Fruit fly (Drosophila melanogaster) whole organism, pupa: Measurements from ENCODE around the gene dpr7.

Source experiments
- CG10348 ChIP-seq: fragments of 200-800 bp; sonication (Bioruptor generic); IDR thresholded peaks from 2 replicates; pipeline ENCODE4 v1.3.6; 2022; ENCODE audit warnings: missing biosample characterization, missing genetic modification characterization
- CG12605 ChIP-seq: fragments of 200-800 bp; sonication (Bioruptor generic); IDR thresholded peaks from 2 replicates; pipeline ENCODE4 v1.3.6; 2022; ENCODE audit warnings: missing biosample characterization, missing genetic modification characterization
- CG13204 ChIP-seq: fragments of 200-800 bp; sonication (Bioruptor generic); optimal IDR thresholded peaks from 2 replicates; lab custom pipeline; 2018; ENCODE audit warnings: missing biosample characterization, mild to moderate bottlenecking, missing genetic modification characterization, moderate library complexity
- CG14655 ChIP-seq: fragments of 200-800 bp; sonication (Bioruptor generic); optimal IDR thresholded peaks from 3 replicates; lab custom pipeline; 2017; ENCODE audit warnings: mild to moderate bottlenecking, missing biosample characterization, missing genetic modification reagents, missing genetic modification characterization
- CG15710 ChIP-seq: fragments of 200-800 bp; sonication (Bioruptor generic); optimal IDR thresholded peaks from 2 replicates; lab custom pipeline; 2018; ENCODE audit warnings: missing biosample characterization, mild to moderate bottlenecking, missing genetic modification characterization, moderate library complexity
- CG17806 ChIP-seq: fragments of 200-800 bp; sonication (Bioruptor generic); optimal IDR thresholded peaks from 2 replicates; lab custom pipeline; 2018; ENCODE audit warnings: missing biosample characterization, mild to moderate bottlenecking, missing genetic modification characterization, moderate library complexity
- CG32121 ChIP-seq: fragments of 200-800 bp; sonication (Bioruptor generic); IDR thresholded peaks from 2 replicates; pipeline ENCODE4 v1.3.6; 2022; ENCODE audit warnings: missing biosample characterization, missing genetic modification characterization
- CG34367 ChIP-seq: fragments of 200-800 bp; sonication (Bioruptor generic); optimal IDR thresholded peaks from 2 replicates; lab custom pipeline; 2018; ENCODE audit warnings: missing biosample characterization, mild to moderate bottlenecking, missing genetic modification characterization
- CG4496 ChIP-seq: fragments of 200-800 bp; sonication (Bioruptor generic); IDR thresholded peaks from 3 replicates; pipeline ENCODE4 v1.3.6; 2022; ENCODE audit warnings: missing biosample characterization, missing genetic modification characterization
- CG8159 ChIP-seq: fragments of 200-800 bp; sonication (Bioruptor generic); optimal IDR thresholded peaks from 3 replicates; lab custom pipeline; 2018; ENCODE audit warnings: missing biosample characterization, mild to moderate bottlenecking, missing genetic modification characterization, moderate library complexity
- CG8301 ChIP-seq: fragments of 200-800 bp; sonication (Bioruptor generic); optimal IDR thresholded peaks from 2 replicates; lab custom pipeline; 2018; ENCODE audit warnings: missing biosample characterization, mild to moderate bottlenecking, missing genetic modification characterization
- CG9948 ChIP-seq: fragments of 200-800 bp; sonication (Bioruptor generic); optimal IDR thresholded peaks from 2 replicates; lab custom pipeline; 2018; ENCODE audit warnings: missing biosample characterization, mild to moderate bottlenecking, missing genetic modification characterization, moderate library complexity
- D1 ChIP-seq: fragments of 200-800 bp; sonication (Bioruptor generic); optimal IDR thresholded peaks from 2 replicates; lab custom pipeline; 2018; ENCODE audit warnings: missing biosample characterization, mild to moderate bottlenecking, missing genetic modification characterization, moderate library complexity
- EcR ChIP-seq: fragments of 200-800 bp; sonication (Bioruptor generic); optimal IDR thresholded peaks from 3 replicates; lab custom pipeline; 2019; ENCODE audit warnings: missing biosample characterization, missing genetic modification characterization, mild to moderate bottlenecking, moderate library complexity, missing genetic modification reagents
- Ets98B ChIP-seq: fragments of 200-800 bp; sonication (Bioruptor generic); IDR thresholded peaks from 2 replicates; pipeline ENCODE4 v1.3.6; 2022; ENCODE audit warnings: missing biosample characterization, missing genetic modification characterization
- Pif1A ChIP-seq: fragments of 200-800 bp; sonication (Bioruptor generic); optimal IDR thresholded peaks from 3 replicates; lab custom pipeline; 2016; ENCODE audit warnings: missing biosample characterization, missing genetic modification characterization
- Pif1B ChIP-seq: fragments of 200-800 bp; sonication (Bioruptor generic); optimal IDR thresholded peaks from 3 replicates; lab custom pipeline; 2016; ENCODE audit warnings: missing biosample characterization, missing genetic modification characterization
- Snoo ChIP-seq: fragments of 200-800 bp; sonication (Bioruptor generic); optimal IDR thresholded peaks from 3 replicates; lab custom pipeline; 2017; ENCODE audit warnings: missing biosample characterization, mild to moderate bottlenecking, missing genetic modification characterization, inconsistent platforms
- fd96Ca ChIP-seq: fragments of 200-800 bp; sonication (Bioruptor generic); IDR thresholded peaks from 3 replicates; pipeline ENCODE4 v1.3.6; 2022; ENCODE audit warnings: missing biosample characterization, missing genetic modification characterization
- gl ChIP-seq: fragments of 200-800 bp; sonication (Bioruptor generic); optimal IDR thresholded peaks from 2 replicates; lab custom pipeline; 2018; ENCODE audit warnings: missing biosample characterization, mild to moderate bottlenecking, missing genetic modification characterization
- rn ChIP-seq: fragments of 200-800 bp; sonication (Bioruptor generic); IDR thresholded peaks from 2 replicates; pipeline ENCODE4 v1.3.6; 2022; ENCODE audit warnings: missing biosample characterization, missing genetic modification characterization

The dpr7 gene

DNA sequence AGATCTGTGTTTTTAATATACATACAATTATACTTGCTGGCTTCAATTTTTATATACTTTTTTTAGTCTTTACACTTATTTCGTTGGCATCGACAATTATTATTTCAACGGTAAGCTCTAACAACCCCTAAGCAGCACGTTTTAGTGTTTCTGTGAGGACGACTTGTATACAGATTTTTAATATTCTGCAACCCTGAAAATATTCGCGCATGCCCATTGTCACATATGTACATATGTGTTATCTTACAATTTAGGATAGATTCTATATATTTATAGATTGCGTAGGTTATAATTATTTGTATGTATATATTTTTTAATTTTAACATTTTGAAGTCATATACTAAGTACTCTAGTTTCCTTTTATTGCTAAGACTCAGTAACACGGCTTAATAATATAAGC, at the start of gene dpr7:
Gene dpr7 (minus strand): TSS at position 154 of the 400 bp plus-strand sequence.
- TF ChIP-seq gl (tag; lab: Kevin White, UChicago) (no peak), fd96Ca (no peak), CG34367 (tag; lab: Kevin White, UChicago) (no peak), CG4496 (GFP tag; lab: Robert Waterston, UW) (no peak), CG9948 (tag; lab: Kevin White, UChicago) (no peak), CG12605 (GFP tag; lab: Robert Waterston, UW) (no peak), CG14655 (GFP tag; lab: Kevin White, UChicago) (no peak), CG15710 (tag; lab: Kevin White, UChicago) (no peak), CG17806 (no peak), CG32121 (GFP tag; lab: Robert Waterston, UW) (no peak), Pif1B (GFP tag; lab: Kevin White, UChicago) (no peak), CG10348 (GFP tag; lab: Robert Waterston, UW) (no peak), CG13204 (no peak), CG8301 (tag; lab: Kevin White, UChicago) (no peak), D1 (tag; lab: Kevin White, UChicago) (no peak), Ets98B (GFP tag; lab: Robert Waterston, UW) (no peak)

DNA sequence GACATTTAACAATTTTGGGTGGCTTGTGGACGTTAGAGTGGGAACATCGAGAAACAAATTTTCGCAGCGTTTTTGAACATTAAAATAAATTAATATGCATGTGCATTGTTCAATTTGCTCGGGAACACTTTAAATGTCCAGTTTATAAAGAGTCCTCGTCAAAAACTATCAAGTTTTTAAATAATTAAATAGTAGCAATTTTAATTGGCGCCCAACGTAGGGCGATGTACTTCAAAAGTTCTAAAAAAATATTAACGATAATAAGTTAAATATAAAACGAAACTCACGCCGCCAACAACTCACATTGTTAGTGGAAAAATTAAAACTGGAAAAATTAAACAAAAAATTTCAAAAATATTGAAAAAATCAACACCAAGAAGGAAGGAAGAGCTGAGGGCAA, 39.3 kb upstream of the dpr7 start:
- TF ChIP-seq rn (no peak), CG15710 (tag; lab: Kevin White, UChicago) (no peak), CG8159 (tag; lab: Kevin White, UChicago) (no peak), fd96Ca (no peak), CG8301 (tag; lab: Kevin White, UChicago) (no peak), CG9948 (tag; lab: Kevin White, UChicago) (no peak), Snoo (tag; lab: Kevin White, UChicago) (no peak), CG34367 (tag; lab: Kevin White, UChicago) (no peak), CG12605 (GFP tag; lab: Robert Waterston, UW) (no peak), D1 (tag; lab: Kevin White, UChicago) (no peak), CG4496 (GFP tag; lab: Robert Waterston, UW) (no peak), CG10348 (GFP tag; lab: Robert Waterston, UW) (no peak), Ets98B (GFP tag; lab: Robert Waterston, UW) (no peak), CG13204 (no peak), CG32121 (GFP tag; lab: Robert Waterston, UW) (no peak)

DNA sequence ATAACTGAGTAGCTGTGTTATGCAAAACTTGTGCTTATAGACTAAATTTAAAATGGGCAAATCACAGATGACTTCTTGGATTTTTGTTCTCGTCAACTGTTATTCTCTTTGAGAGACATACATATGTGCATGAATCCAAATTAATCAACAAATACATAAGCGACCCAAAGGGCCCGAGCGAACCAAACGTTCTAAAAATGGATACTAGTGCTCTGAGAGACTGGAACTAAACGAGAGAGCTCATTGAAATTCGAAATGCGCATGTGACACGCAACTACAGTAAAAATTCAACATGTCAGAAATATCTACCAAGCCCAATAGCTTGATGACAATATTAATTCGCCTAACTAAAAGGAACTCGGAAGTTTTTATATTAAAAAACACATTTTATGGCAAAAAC, 23.2 kb upstream of the dpr7 start, which contains the start of gene NfI:
Gene NfI (minus strand): TSS at position 45 of the 400 bp plus-strand sequence.
- TF ChIP-seq gl (tag; lab: Kevin White, UChicago) (no peak), CG15710 (tag; lab: Kevin White, UChicago) (no peak), Pif1B (GFP tag; lab: Kevin White, UChicago) (no peak), CG4496 (GFP tag; lab: Robert Waterston, UW) (no peak), D1 (tag; lab: Kevin White, UChicago) (no peak), CG8159 (tag; lab: Kevin White, UChicago) (no peak), EcR (no peak), CG8301 (tag; lab: Kevin White, UChicago) (no peak)

DNA sequence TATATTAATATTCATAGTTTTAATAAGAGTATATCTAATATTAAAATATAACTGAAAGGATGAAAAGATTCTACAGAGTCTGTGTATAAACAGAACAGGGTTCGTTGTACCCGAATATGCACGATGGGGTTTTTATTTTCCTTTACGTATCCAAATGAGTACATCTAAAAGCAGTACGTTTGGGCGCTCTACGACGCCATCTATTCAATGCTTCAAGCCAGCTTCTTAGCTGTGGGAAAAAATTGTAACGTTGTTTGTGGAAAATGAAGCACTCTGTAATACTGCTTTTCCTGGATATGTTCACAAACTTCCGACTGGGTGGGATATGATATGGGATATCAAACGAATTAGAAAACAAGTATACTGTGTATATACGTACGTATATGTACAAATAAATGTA, 21.6 kb upstream of the dpr7 start:
- TF ChIP-seq CG9948 (tag; lab: Kevin White, UChicago) (no peak), CG4496 (GFP tag; lab: Robert Waterston, UW) (no peak)
- TF ChIP-seq, all 21 proteins: peak for 0

DNA sequence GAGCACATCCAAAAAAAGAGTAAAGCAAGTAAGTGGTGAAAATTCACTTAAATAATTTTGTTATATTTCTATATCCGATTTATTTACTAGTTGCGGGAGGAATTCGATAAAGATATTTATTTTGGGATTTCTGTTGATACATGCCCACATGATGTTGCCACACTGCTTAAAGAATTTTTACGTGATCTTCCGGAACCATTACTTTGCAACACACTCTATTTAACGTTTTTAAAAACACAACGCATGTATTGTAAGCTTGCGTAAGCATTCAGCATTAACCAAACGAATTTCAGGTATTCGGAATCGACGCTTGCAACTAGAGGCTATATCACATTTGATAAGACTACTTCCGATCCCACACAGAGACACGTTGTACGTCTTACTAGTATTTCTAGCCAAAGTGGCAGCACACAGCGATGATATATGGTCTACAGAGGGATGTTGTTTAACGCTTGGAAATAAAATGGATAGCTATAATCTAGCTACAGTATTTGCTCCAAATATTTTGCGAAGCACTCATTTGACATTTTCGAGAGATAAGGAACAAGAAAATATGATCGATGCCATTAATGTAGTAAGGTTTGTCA, 8.4 kb upstream of the dpr7 start:
- TF ChIP-seq CG14655 (GFP tag; lab: Kevin White, UChicago) (no peak), CG34367 (tag; lab: Kevin White, UChicago) (no peak), CG13204 (no peak), fd96Ca (no peak), gl (tag; lab: Kevin White, UChicago) (no peak), CG10348 (GFP tag; lab: Robert Waterston, UW) (no peak), CG4496 (GFP tag; lab: Robert Waterston, UW) (no peak), CG17806 (no peak), Pif1B (GFP tag; lab: Kevin White, UChicago) (no peak), CG15710 (tag; lab: Kevin White, UChicago) (no peak), D1 (tag; lab: Kevin White, UChicago) (no peak), Ets98B (GFP tag; lab: Robert Waterston, UW) (no peak), CG32121 (GFP tag; lab: Robert Waterston, UW) (no peak), Snoo (tag; lab: Kevin White, UChicago) (no peak), Pif1A (GFP tag; lab: Kevin White, UChicago) (no peak)

DNA sequence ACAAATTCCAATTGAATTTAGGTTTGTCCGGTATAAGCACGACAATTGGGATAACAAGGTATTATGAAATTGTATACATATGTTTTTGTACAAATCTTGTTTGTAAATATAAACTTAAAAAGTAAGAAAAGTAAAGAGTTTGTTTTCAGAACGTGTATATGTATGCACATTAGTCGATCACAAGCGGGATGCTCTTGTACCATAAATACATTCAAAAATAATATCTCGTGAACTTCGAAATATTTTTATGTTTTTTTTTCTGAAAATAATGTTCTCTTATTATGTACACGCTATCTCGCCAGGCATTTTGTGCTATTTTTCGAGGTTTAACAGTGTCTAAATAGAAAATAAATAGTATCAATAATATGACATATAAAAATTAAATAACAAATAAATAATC, 1.6 kb upstream of the dpr7 start, which contains the start of gene RhoGAP102A:
Gene RhoGAP102A (plus strand): TSS at position 301 of the 400 bp plus-strand sequence.
- TF ChIP-seq fd96Ca (no peak), CG12605 (GFP tag; lab: Robert Waterston, UW) (no peak), Ets98B (GFP tag; lab: Robert Waterston, UW) (no peak), Pif1A (GFP tag; lab: Kevin White, UChicago) (no peak), CG8159 (tag; lab: Kevin White, UChicago) (no peak), rn (no peak), CG8301 (tag; lab: Kevin White, UChicago) (no peak), CG32121 (GFP tag; lab: Robert Waterston, UW) (no peak), D1 (tag; lab: Kevin White, UChicago) (no peak), CG9948 (tag; lab: Kevin White, UChicago) (no peak), CG10348 (GFP tag; lab: Robert Waterston, UW) (no peak), Snoo (tag; lab: Kevin White, UChicago) (no peak), gl (tag; lab: Kevin White, UChicago) (no peak), Pif1B (GFP tag; lab: Kevin White, UChicago) (no peak), CG15710 (tag; lab: Kevin White, UChicago) (no peak)
